Worm (Caenorhabditis elegans) whole organism, L1 larva: Measurements from ENCODE around the gene nhr-104.

Source experiments
- ceh-82 ChIP-seq, 3 experiments: fragments of 150-350 bp in 1 of 3; sonication (generic microtip) in 2 of 3; optimal IDR thresholded peaks; 2 replicates each; lab custom pipeline; 2014 to 2017; ENCODE audit warnings: missing biosample characterization in 3 of 3, missing genetic modification characterization in 3 of 3
- elt-3 ChIP-seq, 6 experiments: fragments of 150-350 bp in 1 of 6; sonication (generic microtip); optimal IDR thresholded peaks; 2 replicates each; lab custom pipeline; 2017 to 2018; ENCODE audit warnings: missing biosample characterization in 6 of 6, missing genetic modification characterization in 6 of 6, inconsistent platforms in 1 of 6
- lin-35 ChIP-seq, 2 experiments: fragments of 150-350 bp; optimal IDR thresholded peaks; 2 replicates each; lab custom pipeline; 2014; ENCODE audit warnings: missing biosample characterization in 2 of 2, missing genetic modification characterization in 2 of 2, missing genetic modification reagents in 2 of 2
- lsy-2 ChIP-seq, 2 experiments: fragments of 150-350 bp; optimal IDR thresholded peaks; 2 replicates each; lab custom pipeline; 2014; ENCODE audit warnings: missing biosample characterization in 2 of 2, missing genetic modification characterization in 2 of 2
- nhr-11 ChIP-seq: fragments of 150-350 bp; optimal IDR thresholded peaks from 2 replicates; lab custom pipeline; 2014; ENCODE audit warnings: missing biosample characterization, missing genetic modification characterization
- nhr-12 ChIP-seq: sonication (generic microtip); optimal IDR thresholded peaks from 2 replicates; lab custom pipeline; 2017; ENCODE audit warnings: missing biosample characterization, missing genetic modification characterization
- nhr-237 ChIP-seq: fragments of 150-350 bp; optimal IDR thresholded peaks from 2 replicates; lab custom pipeline; 2014; ENCODE audit warnings: missing biosample characterization, missing genetic modification characterization
- nhr-77 ChIP-seq: fragments of 150-350 bp; optimal IDR thresholded peaks from 2 replicates; lab custom pipeline; 2014; ENCODE audit warnings: missing biosample characterization, missing genetic modification characterization
- sup-37 ChIP-seq: fragments of 200-800 bp; sonication (Bioruptor generic); optimal IDR thresholded peaks from 2 replicates; lab custom pipeline; 2018; ENCODE audit warnings: mild to moderate bottlenecking, missing genetic modification characterization, missing compliant biosample characterization
- swsn-7 ChIP-seq: sonication (generic microtip); optimal IDR thresholded peaks from 2 replicates; lab custom pipeline; 2016; ENCODE audit warnings: missing genetic modification characterization, missing compliant biosample characterization
- xbp-1 ChIP-seq: sonication (generic microtip); optimal IDR thresholded peaks from 2 replicates; lab custom pipeline; 2016; ENCODE audit warnings: missing genetic modification characterization, missing compliant biosample characterization
- ztf-11 ChIP-seq, 2 experiments: sonication (generic microtip); optimal IDR thresholded peaks; 2 replicates each; lab custom pipeline; 2016 to 2017; ENCODE audit warnings: missing genetic modification characterization in 2 of 2, missing biosample characterization in 1 of 2, missing compliant biosample characterization in 1 of 2

DNA sequence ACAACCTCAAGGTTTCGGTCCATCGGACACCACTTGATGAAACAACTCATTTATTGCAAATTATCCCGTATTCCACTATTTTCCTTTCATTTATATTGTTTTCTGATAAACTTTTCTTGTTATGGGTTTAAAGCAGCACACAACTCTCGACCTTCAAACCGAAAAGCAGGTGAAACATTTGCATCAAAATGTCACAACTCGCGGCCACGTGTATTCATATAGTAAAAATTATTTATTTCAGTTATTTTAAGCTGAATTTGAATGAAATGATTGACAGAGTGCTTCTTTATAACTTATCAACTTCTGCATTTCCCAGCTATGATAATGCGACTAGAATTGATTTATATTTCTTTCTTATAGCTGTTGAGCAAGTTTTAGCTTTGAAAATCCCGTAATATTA is 23.4 kb upstream of the nhr-104 start, which contains the start of gene srw-95:
- TF ChIP-seq swsn-7 (tag; lab: Kevin White, UChicago) (no peak), xbp-1 (tag; lab: Kevin White, UChicago) (no peak), elt-3 (tag; optimal IDR thresholded peaks at IDR 0.05; lab: Kevin White, UChicago) (no peak), sup-37 (GFP tag; lab: Kevin White, UChicago) (no peak), lsy-2 (tag; optimal IDR thresholded peaks at IDR 0.05; lab: Kevin White, UChicago) (no peak), lin-35 (GFP tag; optimal IDR thresholded peaks at IDR 0.05; lab: Kevin White, UChicago) (no peak), nhr-237 (tag; lab: Kevin White, UChicago) (no peak), nhr-11 (tag; lab: Kevin White, UChicago) (no peak), ceh-82 (tag; optimal IDR thresholded peaks at IDR 0.05; lab: Kevin White, UChicago) (no peak), nhr-77 (tag; lab: Kevin White, UChicago) (no peak), nhr-12 (tag; lab: Kevin White, UChicago) (no peak), ztf-11 (tag; optimal IDR thresholded peaks at IDR 0.05; lab: Kevin White, UChicago) (no peak)
